Worm (Caenorhabditis elegans) whole organism, L1 larva: Measurements from ENCODE around the gene msp-64.

Source experiments
- hlh-4 ChIP-seq: sonication (generic microtip); optimal IDR thresholded peaks from 2 replicates; lab custom pipeline; 2016; ENCODE audit warnings: mild to moderate bottlenecking, missing genetic modification characterization, missing compliant biosample characterization
- lin-13 ChIP-seq: fragments of 150-350 bp; optimal IDR thresholded peaks from 2 replicates; lab custom pipeline; 2014; ENCODE audit warnings: missing biosample characterization, missing genetic modification reagents, missing genetic modification characterization
- unc-130 ChIP-seq: fragments of 150-350 bp; optimal IDR thresholded peaks from 2 replicates; lab custom pipeline; 2017; ENCODE audit warnings: missing biosample characterization, missing genetic modification characterization, inconsistent platforms
- xbp-1 ChIP-seq: sonication (generic microtip); optimal IDR thresholded peaks from 2 replicates; lab custom pipeline; 2016; ENCODE audit warnings: missing genetic modification characterization, missing compliant biosample characterization
- zag-1 ChIP-seq: fragments of 150-350 bp; optimal IDR thresholded peaks from 2 replicates; lab custom pipeline; 2014; ENCODE audit warnings: missing biosample characterization, missing genetic modification characterization

DNA sequence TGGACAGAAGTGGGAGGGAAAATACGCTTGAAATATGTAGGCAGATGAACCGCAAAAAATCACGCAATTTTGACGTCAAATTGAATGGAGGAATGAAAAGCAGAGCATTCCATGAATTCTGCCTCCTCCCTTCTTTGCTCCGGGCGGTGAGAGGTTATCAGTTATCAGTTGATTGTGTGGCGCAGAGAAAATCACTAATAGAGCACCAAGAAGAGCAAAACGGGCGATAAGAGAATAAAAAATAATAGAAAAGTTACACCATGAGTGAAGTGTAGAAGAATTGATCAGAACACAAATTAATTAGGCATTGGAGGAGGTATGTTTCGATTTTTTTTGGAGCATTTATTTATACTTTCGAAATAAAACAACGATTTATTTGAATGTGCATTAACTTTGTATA, 3.6 kb downstream of the msp-64 start:
- TF ChIP-seq hlh-4 (no peak), zag-1 (no peak), lin-13 (no peak), unc-130 (no peak), xbp-1 (tag; lab: Kevin White, UChicago) (no peak)
